Worm (Caenorhabditis elegans): ENCODE results near the gene pitr-6.

pitr-6 gene

DNA sequence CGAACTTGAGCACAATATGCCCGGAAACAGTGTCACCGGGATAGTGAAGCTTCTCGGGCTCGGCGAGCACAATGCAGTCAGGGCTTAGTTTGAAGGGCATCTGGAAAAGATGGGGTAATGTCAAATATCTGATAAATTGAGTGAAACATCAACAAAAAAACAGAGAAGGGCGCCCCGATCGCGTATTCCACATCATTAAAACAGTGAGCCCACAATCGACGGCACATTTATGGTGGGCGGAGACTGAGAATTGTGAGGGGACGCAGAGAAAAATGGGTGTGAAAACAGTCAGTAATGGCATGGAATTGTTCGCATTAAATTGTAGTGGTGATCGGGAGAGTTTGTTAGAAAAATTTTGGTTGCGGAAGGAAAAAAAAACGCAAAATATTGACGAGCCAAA is 35.7 kb downstream of the pitr-6 start, which contains the start of gene arrd-9:
Gene arrd-9 (minus strand): TSS at position 101 of the 400 bp plus-strand sequence.
- TF ChIP-seq snpc-4 (tag; optimal IDR thresholded peaks at IDR 0.05) (no peak), unc-62 (GFP tag; optimal IDR thresholded peaks at IDR 0.05) (no peak), R02D3.7 (tag; optimal IDR thresholded peaks at IDR 0.05) (no peak), elt-1 (tag; optimal IDR thresholded peaks at IDR 0.05) (no peak), lsy-12 (tag; optimal IDR thresholded peaks at IDR 0.05) (no peak), ztf-4 (tag; optimal IDR thresholded peaks at IDR 0.05) (no peak), mdl-1 (tag; optimal IDR thresholded peaks at IDR 0.05) (no peak), nhr-11 (tag; optimal IDR thresholded peaks at IDR 0.05) (no peak), zag-1 (tag; optimal IDR thresholded peaks at IDR 0.05) (no peak), pha-4 (tag; optimal IDR thresholded peaks at IDR 0.05) (no peak), mml-1 (tag; optimal IDR thresholded peaks at IDR 0.05) (no peak), fkh-10 (GFP tag; optimal IDR thresholded peaks at IDR 0.05) (no peak), tbx-2 (tag; optimal IDR thresholded peaks at IDR 0.05) (no peak), ztf-11 (tag; optimal IDR thresholded peaks at IDR 0.05) (no peak), fos-1 (tag; optimal IDR thresholded peaks at IDR 0.05) (no peak), ceh-28 (tag; optimal IDR thresholded peaks at IDR 0.05) (no peak)

DNA sequence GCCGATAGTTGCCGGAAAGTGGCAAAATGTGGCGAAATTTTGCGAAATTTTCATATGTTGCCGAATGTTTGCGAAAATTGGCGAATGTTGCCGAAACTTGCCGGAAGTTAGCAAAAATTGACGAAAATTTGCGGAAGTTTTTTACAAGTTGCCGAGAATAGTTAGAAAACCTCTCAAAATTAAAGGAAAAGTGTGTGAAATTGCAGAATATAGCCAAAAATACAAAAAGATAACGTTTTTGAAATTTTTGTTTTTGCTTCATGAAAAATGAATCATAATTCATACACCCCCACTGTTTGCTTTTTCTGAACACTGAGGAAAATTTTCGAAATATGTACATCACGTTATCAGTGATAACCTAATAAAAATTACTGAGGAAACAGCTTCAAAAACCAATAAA is 36.5 kb downstream of the pitr-6 start:
- TF ChIP-seq fkh-10 (GFP tag; optimal IDR thresholded peaks at IDR 0.05): no peak
- TF ChIP-seq lin-39 (tag; optimal IDR thresholded peaks at IDR 0.05): no peak
- TF ChIP-seq ama-1 (optimal IDR thresholded peaks at IDR 0.05): no peak
- no peak for TF ChIP-seq ZK546.5 (tag; optimal IDR thresholded peaks at IDR 0.05)
- no peak for TF ChIP-seq nhr-237 (tag; optimal IDR thresholded peaks at IDR 0.05)
- no peak for TF ChIP-seq jun-1 (tag; optimal IDR thresholded peaks at IDR 0.05)
- no peak for TF ChIP-seq skn-1 (tag; optimal IDR thresholded peaks at IDR 0.05)
- TF ChIP-seq eor-1 (tag; optimal IDR thresholded peaks at IDR 0.05): no peak
- no peak for TF ChIP-seq fkh-2 (tag; optimal IDR thresholded peaks at IDR 0.05)
- no peak for TF ChIP-seq nhr-23 (tag; optimal IDR thresholded peaks at IDR 0.05)
- TF ChIP-seq snpc-4 (tag; optimal IDR thresholded peaks at IDR 0.05): no peak
- no peak for TF ChIP-seq nhr-67 (tag; optimal IDR thresholded peaks at IDR 0.05)
- no peak for TF ChIP-seq ceh-9 (tag; optimal IDR thresholded peaks at IDR 0.05)
- TF ChIP-seq egl-5 (tag; optimal IDR thresholded peaks at IDR 0.05): no peak
- no peak for TF ChIP-seq mml-1 (tag; optimal IDR thresholded peaks at IDR 0.05)
- no peak for TF ChIP-seq R02D3.7 (tag; optimal IDR thresholded peaks at IDR 0.05)
- no peak for TF ChIP-seq nhr-25 (tag; optimal IDR thresholded peaks at IDR 0.05)

DNA sequence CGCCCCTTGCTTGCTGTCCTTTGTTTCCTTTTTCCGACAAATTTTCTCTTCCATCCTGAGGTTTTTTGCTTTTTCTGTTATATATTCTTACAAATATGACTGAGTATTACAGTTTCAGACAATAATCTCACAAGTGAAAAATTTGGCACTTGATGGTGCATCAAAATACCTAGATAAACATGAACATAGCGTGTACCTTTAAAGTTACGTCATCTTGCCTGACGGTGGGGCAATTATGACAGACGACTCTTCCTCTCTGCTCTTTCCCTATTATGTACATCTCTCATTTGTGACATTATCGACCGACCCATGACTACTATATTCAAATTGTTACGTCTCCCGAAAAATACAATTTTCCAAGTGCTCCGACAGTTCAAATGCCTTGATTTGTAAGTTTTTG is 37.5 kb downstream of the pitr-6 start, which contains the start of gene fbxb-102:
Gene fbxb-102 (plus strand): TSS at position 301 of the 400 bp plus-strand sequence.
- TF ChIP-seq R02D3.7 (tag; optimal IDR thresholded peaks at IDR 0.05) (no peak), nhr-237 (tag; optimal IDR thresholded peaks at IDR 0.05) (no peak), zag-1 (tag; optimal IDR thresholded peaks at IDR 0.05) (no peak)

DNA sequence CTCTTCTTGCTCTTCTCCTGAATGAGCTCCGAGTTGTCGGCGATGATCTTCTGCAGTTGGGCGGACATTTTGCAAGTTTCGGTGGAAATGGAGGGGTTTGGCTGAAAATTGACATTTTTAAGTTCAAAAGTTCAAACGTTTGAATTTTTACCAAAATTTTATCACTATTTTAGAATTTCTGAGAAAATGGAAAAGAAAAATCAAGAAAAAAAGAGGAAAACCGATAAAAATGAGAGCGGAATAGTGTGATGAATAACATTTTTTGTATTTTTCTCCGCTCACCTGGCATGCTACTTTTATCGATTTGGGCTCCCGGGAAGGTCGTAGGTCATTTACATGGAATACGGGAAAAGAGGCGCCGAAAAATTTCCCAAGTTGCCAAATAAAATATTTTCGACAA is 39.9 kb downstream of the pitr-6 start, which contains the start of gene F15A4.10:
Gene F15A4.10 (minus strand): TSS at position 101 of the 400 bp plus-strand sequence.
- TF ChIP-seq elt-2 (tag; optimal IDR thresholded peaks at IDR 0.05) (no peak), R02D3.7 (tag; optimal IDR thresholded peaks at IDR 0.05) (no peak), fkh-10 (GFP tag; optimal IDR thresholded peaks at IDR 0.05) (no peak), pha-4 (tag; optimal IDR thresholded peaks at IDR 0.05) (no peak), egl-5 (tag; optimal IDR thresholded peaks at IDR 0.05) (no peak), nhr-77 (tag; optimal IDR thresholded peaks at IDR 0.05) (no peak), elt-1 (tag; optimal IDR thresholded peaks at IDR 0.05) (no peak), snpc-4 (tag; optimal IDR thresholded peaks at IDR 0.05) (no peak), lsy-12 (tag; optimal IDR thresholded peaks at IDR 0.05) (no peak)

DNA sequence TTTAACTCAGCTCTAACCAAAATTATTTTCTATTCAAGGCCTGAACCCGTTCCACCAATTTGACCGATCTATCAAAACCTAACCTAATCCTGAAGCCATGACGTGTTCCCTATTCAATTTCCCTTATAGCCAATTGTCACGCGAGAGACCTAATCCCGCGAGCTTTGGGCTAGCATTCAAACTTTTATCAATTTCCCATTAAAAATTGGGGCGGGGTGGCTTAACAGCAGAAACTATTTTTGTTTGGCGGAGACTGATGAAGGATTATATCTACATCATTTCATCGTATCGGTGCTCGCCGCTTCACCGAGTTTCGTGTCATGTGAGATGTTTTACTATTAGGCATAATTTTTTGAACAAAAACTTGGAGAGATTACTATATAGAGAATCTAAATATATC is 43.7 kb downstream of the pitr-6 start:
- TF ChIP-seq nhr-76 (tag; optimal IDR thresholded peaks at IDR 0.05): no peak
- TF ChIP-seq ZK546.5 (tag; optimal IDR thresholded peaks at IDR 0.05): no peak
- TF ChIP-seq mdl-1 (tag; optimal IDR thresholded peaks at IDR 0.05): no peak
- no peak for TF ChIP-seq lin-15B (tag; optimal IDR thresholded peaks at IDR 0.05)
- no peak for TF ChIP-seq eor-1 (tag; optimal IDR thresholded peaks at IDR 0.05)
- no peak for TF ChIP-seq fkh-10 (GFP tag; optimal IDR thresholded peaks at IDR 0.05)
- TF ChIP-seq tbx-2 (tag; optimal IDR thresholded peaks at IDR 0.05): no peak
- TF ChIP-seq snpc-4 (tag; optimal IDR thresholded peaks at IDR 0.05): no peak
- TF ChIP-seq fkh-2 (tag; optimal IDR thresholded peaks at IDR 0.05): no peak
- TF ChIP-seq daf-12 (tag; optimal IDR thresholded peaks at IDR 0.05): no peak
- no peak for TF ChIP-seq pha-4 (tag; optimal IDR thresholded peaks at IDR 0.05)
- no peak for TF ChIP-seq pqm-1 (tag; optimal IDR thresholded peaks at IDR 0.05)
- TF ChIP-seq zag-1 (tag; optimal IDR thresholded peaks at IDR 0.05): no peak
- no peak for TF ChIP-seq ceh-82 (tag; optimal IDR thresholded peaks at IDR 0.05)
- TF ChIP-seq elt-1 (tag; optimal IDR thresholded peaks at IDR 0.05): no peak
- no peak for TF ChIP-seq nhr-237 (tag; optimal IDR thresholded peaks at IDR 0.05)
- no peak for TF ChIP-seq elt-2 (tag; optimal IDR thresholded peaks at IDR 0.05)
- no peak for TF ChIP-seq ama-1 (optimal IDR thresholded peaks at IDR 0.05)
- no peak for TF ChIP-seq nhr-77 (tag; optimal IDR thresholded peaks at IDR 0.05)
- TF ChIP-seq lsy-12 (tag; optimal IDR thresholded peaks at IDR 0.05): no peak
